Worm (Caenorhabditis elegans) whole organism, mixed stage, embryonic: Measurements from ENCODE around the gene nhr-1.

Source experiments
- M03D4.4 ChIP-seq: sonication (generic microtip); optimal IDR thresholded peaks from 2 replicates; lab custom pipeline; 2017; ENCODE audit warnings: mild to moderate bottlenecking, missing genetic modification characterization, missing compliant biosample characterization
- bed-3 ChIP-seq: fragments of 200-800 bp; sonication (Bioruptor generic); optimal IDR thresholded peaks from 3 replicates; lab custom pipeline; 2018; ENCODE audit warnings: mild to moderate bottlenecking, missing genetic modification characterization, moderate library complexity, missing compliant biosample characterization
- blmp-1 ChIP-seq: fragments of 150-350 bp; optimal IDR thresholded peaks from 2 replicates; lab custom pipeline; 2014; ENCODE audit warnings: missing biosample characterization, missing genetic modification characterization
- ceh-39 ChIP-seq: fragments of 150-350 bp; optimal IDR thresholded peaks from 2 replicates; lab custom pipeline; 2014; ENCODE audit warnings: missing biosample characterization, missing genetic modification characterization
- ceh-43 ChIP-seq: fragments of 200-800 bp; sonication (Bioruptor generic); optimal IDR thresholded peaks from 2 replicates; lab custom pipeline; 2018; ENCODE audit warnings: mild to moderate bottlenecking, missing genetic modification characterization, moderate library complexity, missing compliant biosample characterization
- ceh-83 ChIP-seq: fragments of 200-800 bp; sonication (Bioruptor generic); optimal IDR thresholded peaks from 2 replicates; lab custom pipeline; 2018; ENCODE audit warnings: mild to moderate bottlenecking, missing genetic modification characterization, missing compliant biosample characterization
- ces-1 ChIP-seq: fragments of 150-350 bp; optimal IDR thresholded peaks from 2 replicates; lab custom pipeline; 2014; ENCODE audit warnings: missing biosample characterization, missing genetic modification reagents, missing genetic modification characterization
- cnd-1 ChIP-seq: fragments of 200-800 bp; sonication (Bioruptor generic); optimal IDR thresholded peaks from 2 replicates; lab custom pipeline; 2018; ENCODE audit warnings: mild to moderate bottlenecking, missing genetic modification characterization, missing compliant biosample characterization
- drap-1 ChIP-seq: fragments of 200-800 bp; sonication (Bioruptor generic); optimal IDR thresholded peaks from 3 replicates; lab custom pipeline; 2018; ENCODE audit warnings: mild to moderate bottlenecking, missing genetic modification characterization, missing compliant biosample characterization
- elt-1 ChIP-seq: sonication (generic microtip); optimal IDR thresholded peaks from 2 replicates; lab custom pipeline; 2017; ENCODE audit warnings: missing genetic modification characterization, mild to moderate bottlenecking, missing compliant biosample characterization, antibody characterized with exemption, moderate library complexity, borderline replicate concordance; ENCODE audit not compliant: insufficient read depth
- elt-3 ChIP-seq: fragments of 150-350 bp; optimal IDR thresholded peaks from 2 replicates; lab custom pipeline; 2014; ENCODE audit warnings: missing biosample characterization, missing genetic modification characterization
- flh-1 ChIP-seq: fragments of 200-800 bp; sonication (Bioruptor generic); optimal IDR thresholded peaks from 2 replicates; lab custom pipeline; 2018; ENCODE audit warnings: mild to moderate bottlenecking, missing genetic modification characterization, moderate library complexity, missing compliant biosample characterization
- ham-2 ChIP-seq: fragments of 200-800 bp; sonication (Bioruptor generic); optimal IDR thresholded peaks from 2 replicates; lab custom pipeline; 2018; ENCODE audit warnings: mild to moderate bottlenecking, missing genetic modification characterization, missing compliant biosample characterization
- hlh-1 ChIP-seq: fragments of 150-350 bp; optimal IDR thresholded peaks from 2 replicates; lab custom pipeline; 2014; ENCODE audit warnings: missing biosample characterization, missing genetic modification reagents, missing genetic modification characterization
- lin-13 ChIP-seq: fragments of 150-350 bp; optimal IDR thresholded peaks from 2 replicates; lab custom pipeline; 2014; ENCODE audit warnings: missing biosample characterization, missing genetic modification characterization
- lin-32 ChIP-seq: fragments of 200-800 bp; sonication (Bioruptor generic); optimal IDR thresholded peaks from 2 replicates; lab custom pipeline; 2018; ENCODE audit warnings: mild to moderate bottlenecking, missing genetic modification characterization, missing compliant biosample characterization
- lsy-2 ChIP-seq: fragments of 150-350 bp; optimal IDR thresholded peaks from 2 replicates; lab custom pipeline; 2014; ENCODE audit warnings: missing biosample characterization, missing genetic modification characterization
- mab-5 ChIP-seq: fragments of 150-350 bp; optimal IDR thresholded peaks from 2 replicates; lab custom pipeline; 2014; ENCODE audit warnings: missing biosample characterization, missing genetic modification characterization
- mep-1 ChIP-seq: fragments of 150-350 bp; optimal IDR thresholded peaks from 2 replicates; lab custom pipeline; 2017; ENCODE audit warnings: missing biosample characterization, missing genetic modification reagents, missing genetic modification characterization, inconsistent platforms
- mls-2 ChIP-seq: sonication (generic microtip); optimal IDR thresholded peaks from 2 replicates; lab custom pipeline; 2016; ENCODE audit warnings: mild to moderate bottlenecking, missing genetic modification characterization, moderate library complexity, missing compliant biosample characterization
- nhr-12 ChIP-seq: fragments of 150-350 bp; optimal IDR thresholded peaks from 2 replicates; lab custom pipeline; 2014; ENCODE audit warnings: missing biosample characterization, missing genetic modification characterization
- nhr-2 ChIP-seq: fragments of 150-350 bp; optimal IDR thresholded peaks from 2 replicates; lab custom pipeline; 2014; ENCODE audit warnings: missing biosample characterization, missing genetic modification characterization
- nhr-237 ChIP-seq: fragments of 150-350 bp; optimal IDR thresholded peaks from 2 replicates; lab custom pipeline; 2014; ENCODE audit warnings: missing biosample characterization, missing genetic modification characterization
- nhr-28 ChIP-seq: fragments of 150-350 bp; optimal IDR thresholded peaks from 2 replicates; lab custom pipeline; 2014; ENCODE audit warnings: missing biosample characterization, missing genetic modification characterization
- nhr-76 ChIP-seq: sonication (generic microtip); optimal IDR thresholded peaks from 2 replicates; lab custom pipeline; 2017; ENCODE audit warnings: missing biosample characterization, missing genetic modification characterization
- pha-4 ChIP-seq: fragments of 150-350 bp; optimal IDR thresholded peaks from 2 replicates; lab custom pipeline; 2018; ENCODE audit warnings: missing biosample characterization, missing genetic modification reagents, missing genetic modification characterization
- sem-2 ChIP-seq: fragments of 200-800 bp; sonication (Bioruptor generic); optimal IDR thresholded peaks from 2 replicates; lab custom pipeline; 2018; ENCODE audit warnings: mild to moderate bottlenecking, missing genetic modification characterization, missing compliant biosample characterization
- snpc-4 ChIP-seq: fragments of 150-350 bp; optimal IDR thresholded peaks from 2 replicates; lab custom pipeline; 2014; ENCODE audit warnings: missing biosample characterization, missing genetic modification characterization
- sptf-1 ChIP-seq: sonication (generic microtip); optimal IDR thresholded peaks from 2 replicates; lab custom pipeline; 2017; ENCODE audit warnings: mild to moderate bottlenecking, missing genetic modification characterization, moderate library complexity, missing compliant biosample characterization
- tbx-8 ChIP-seq: fragments of 200-800 bp; sonication (Bioruptor generic); optimal IDR thresholded peaks from 2 replicates; lab custom pipeline; 2018; ENCODE audit warnings: mild to moderate bottlenecking, missing genetic modification characterization, moderate library complexity, missing compliant biosample characterization
- unc-120 ChIP-seq: sonication (generic microtip); optimal IDR thresholded peaks from 2 replicates; lab custom pipeline; 2017; ENCODE audit warnings: missing genetic modification characterization, missing compliant biosample characterization; ENCODE audit not compliant: poor library complexity, severe bottlenecking
- unc-39 ChIP-seq: fragments of 150-350 bp; optimal IDR thresholded peaks from 2 replicates; lab custom pipeline; 2014; ENCODE audit warnings: missing biosample characterization, missing genetic modification characterization
- unc-62 ChIP-seq: fragments of 150-350 bp; optimal IDR thresholded peaks from 2 replicates; lab custom pipeline; 2014; ENCODE audit warnings: missing biosample characterization, missing genetic modification reagents, missing genetic modification characterization
- zip-8 ChIP-seq: fragments of 150-350 bp; optimal IDR thresholded peaks from 2 replicates; lab custom pipeline; 2014; ENCODE audit warnings: missing biosample characterization, missing genetic modification characterization
- ztf-11 ChIP-seq: fragments of 150-350 bp; optimal IDR thresholded peaks from 2 replicates; lab custom pipeline; 2014; ENCODE audit warnings: missing biosample characterization, missing genetic modification characterization

Gene nhr-1

DNA sequence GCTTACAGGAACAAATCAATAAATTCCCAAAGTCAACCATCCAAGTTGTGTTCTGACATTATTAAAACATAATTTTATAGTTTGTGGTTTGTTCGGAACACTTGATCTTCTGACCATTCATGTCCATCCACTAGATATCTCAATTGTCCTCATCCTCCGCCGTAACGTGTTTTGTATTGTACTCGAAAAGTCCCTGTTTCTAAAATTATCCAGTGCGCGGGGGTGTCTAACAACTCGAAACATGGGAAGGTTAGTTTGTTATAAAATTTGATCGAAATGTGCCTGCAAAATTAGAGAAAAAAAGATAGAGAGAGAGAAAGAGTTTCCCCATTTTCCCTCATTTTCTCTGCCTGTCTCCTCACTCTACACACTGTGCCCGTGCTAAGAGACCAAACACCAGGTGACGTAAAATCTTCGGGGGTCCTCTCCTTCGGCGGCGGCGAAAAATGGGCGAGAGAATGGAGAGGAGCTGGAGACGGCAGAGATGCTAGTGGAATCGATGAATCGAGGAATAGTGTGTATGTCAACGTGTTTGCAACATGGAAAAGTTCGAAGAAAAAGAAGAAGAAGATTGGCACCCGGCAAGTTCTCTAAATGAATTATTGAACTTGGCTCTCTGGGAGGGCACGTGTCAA lies 8.2 kb upstream of the nhr-1 start:
- TF ChIP-seq elt-1 (tag; lab: Kevin White, UChicago) (no peak), tbx-8 (GFP tag; lab: Kevin White, UChicago) (no peak), nhr-12 (tag; lab: Kevin White, UChicago) (no peak), unc-39 (tag; lab: Kevin White, UChicago) (no peak), unc-120 (peak; percentile 96), M03D4.4 (tag; lab: Kevin White, UChicago) (peak; percentile 4), lsy-2 (tag; lab: Kevin White, UChicago) (no peak), nhr-2 (no peak), mab-5 (no peak), nhr-28 (no peak), zip-8 (no peak), lin-13 (tag; lab: Kevin White, UChicago) (no peak), hlh-1 (tag; lab: Kevin White, UChicago) (peak; percentile 90), blmp-1 (tag; lab: Kevin White, UChicago) (no peak), mep-1 (tag; lab: Kevin White, UChicago) (no peak), sptf-1 (tag; lab: Kevin White, UChicago) (peak; percentile 45), bed-3 (no peak), nhr-237 (peak; percentile 53), cnd-1 (peak; percentile 14), ceh-83 (no peak), flh-1 (no peak), sem-2 (GFP tag; lab: Kevin White, UChicago) (no peak), ham-2 (GFP tag; lab: Kevin White, UChicago) (peak; percentile 18), elt-3 (tag; lab: Kevin White, UChicago) (no peak), ztf-11 (tag; lab: Kevin White, UChicago) (no peak), lin-32 (GFP tag; lab: Kevin White, UChicago) (no peak), pha-4 (tag; lab: Kevin White, UChicago) (peak; percentile 9), mls-2 (peak; percentile 14), unc-62 (GFP tag; lab: Kevin White, UChicago) (peak; percentile 84), drap-1 (GFP tag; lab: Kevin White, UChicago) (no peak), ceh-39 (no peak), nhr-76 (tag; lab: Kevin White, UChicago) (no peak), snpc-4 (tag; lab: Kevin White, UChicago) (no peak), ces-1 (GFP tag; lab: Kevin White, UChicago) (peak; percentile 55), ceh-43 (no peak)
- TF ChIP-seq, all 35 proteins: peak for 11

DNA sequence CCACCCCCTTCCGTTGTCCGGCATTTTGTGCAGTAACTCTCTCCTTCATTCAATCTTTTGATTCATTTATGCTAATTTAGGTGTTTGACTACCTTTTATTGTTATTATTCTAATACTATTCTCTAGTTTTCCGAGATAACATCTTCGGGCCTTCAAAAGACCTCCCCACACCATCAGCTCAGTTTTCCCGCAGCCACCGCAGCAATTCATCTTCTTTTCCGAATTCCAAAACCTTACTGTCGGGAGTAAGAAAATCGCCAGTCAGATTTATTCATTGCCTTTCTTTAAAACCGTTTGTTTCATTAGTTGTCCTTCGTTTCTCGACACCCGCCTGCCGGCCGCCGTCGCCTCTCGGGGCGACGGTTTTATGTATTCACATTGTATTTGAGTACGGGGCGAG lies 5.7 kb upstream of the nhr-1 start:
- TF ChIP-seq ham-2 (GFP tag; lab: Kevin White, UChicago) (peak; percentile 7), mab-5 (no peak)

DNA sequence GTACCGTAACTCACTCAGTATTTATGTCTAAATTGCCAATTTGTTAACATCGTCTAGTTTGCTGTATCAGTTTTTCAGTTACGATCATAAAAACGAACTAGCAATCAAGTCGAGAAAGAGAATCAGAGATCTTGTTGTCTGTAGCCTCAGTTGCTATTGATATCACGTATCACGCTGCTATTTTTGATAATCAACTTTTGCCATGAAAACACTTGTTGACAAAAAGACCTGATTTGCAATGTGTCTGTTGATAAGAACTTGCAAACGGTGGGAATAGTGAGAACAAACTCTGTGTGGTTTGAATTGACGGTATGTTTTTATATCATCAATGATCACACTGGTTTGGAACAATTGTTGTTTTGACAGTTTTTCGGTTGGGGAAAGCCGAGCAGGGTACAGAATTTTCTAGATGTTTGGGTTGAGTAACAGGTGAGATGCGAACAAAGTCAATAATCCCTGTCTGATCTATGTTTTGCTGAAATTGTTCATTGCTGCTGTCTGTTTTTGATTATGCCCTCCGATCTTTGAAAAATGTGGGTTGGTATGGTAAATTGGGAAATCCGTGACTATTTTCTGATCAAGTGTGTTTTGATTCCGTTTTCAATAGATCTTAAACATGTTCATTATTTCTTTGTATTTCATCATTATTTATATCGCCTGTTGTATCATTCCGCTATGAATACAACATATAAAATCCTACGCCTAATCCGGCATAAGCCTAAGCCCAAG lies 4.7 kb upstream of the nhr-1 start:
- TF ChIP-seq zip-8 (no peak), elt-1 (tag; lab: Kevin White, UChicago) (no peak), nhr-237 (no peak), unc-39 (tag; lab: Kevin White, UChicago) (no peak)

DNA sequence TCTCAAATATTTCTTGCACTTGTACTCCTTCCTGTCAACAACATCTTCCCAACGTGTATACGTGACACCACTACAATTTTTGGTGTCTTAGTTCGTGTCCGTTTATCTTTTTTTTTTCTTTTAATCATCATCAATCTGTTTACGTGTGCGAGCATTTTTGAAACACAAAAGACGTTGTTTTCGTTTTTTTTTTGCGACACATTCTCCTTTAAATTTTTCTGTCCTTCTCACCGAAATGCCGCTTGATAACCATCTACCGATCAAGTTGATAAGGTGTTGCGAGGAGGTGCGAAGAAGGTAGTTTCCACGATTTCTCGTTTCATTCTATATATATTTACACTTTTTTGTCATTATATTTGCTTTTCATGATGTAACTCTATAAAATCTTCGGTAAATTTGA lies 3.3 kb upstream of the nhr-1 start:
- TF ChIP-seq elt-1 (tag; lab: Kevin White, UChicago) (peak; percentile 77), ceh-83 (no peak), ham-2 (GFP tag; lab: Kevin White, UChicago) (no peak), elt-3 (tag; lab: Kevin White, UChicago) (no peak), nhr-28 (no peak), mls-2 (no peak)
